Fruit fly (Drosophila melanogaster) whole organism, prepupa: ENCODE measurements around the gene AANATL3.
A peak's percentile ranks its signal among the peaks of the same experiment; 100 is the strongest.

ENCODE experiments used
- CG10631 ChIP-seq: fragments of 200-800 bp; sonication (Bioruptor generic); optimal IDR thresholded peaks from 2 replicates; lab custom pipeline; 2016; ENCODE audit warnings: missing biosample characterization, missing genetic modification characterization
- CG10669 ChIP-seq: fragments of 200-800 bp; sonication (Bioruptor generic); optimal IDR thresholded peaks from 3 replicates; lab custom pipeline; 2018; ENCODE audit warnings: missing biosample characterization, mild to moderate bottlenecking, missing genetic modification characterization, moderate library complexity
- CG11762 ChIP-seq: fragments of 200-800 bp; sonication (Bioruptor generic); optimal IDR thresholded peaks from 3 replicates; lab custom pipeline; 2016; ENCODE audit warnings: missing biosample characterization, missing genetic modification characterization; ENCODE audit not compliant: insufficient read depth
- CG11902 ChIP-seq: fragments of 200-800 bp; sonication (Bioruptor generic); optimal IDR thresholded peaks from 3 replicates; lab custom pipeline; 2016; ENCODE audit warnings: missing biosample characterization, missing genetic modification characterization
- CG1621 ChIP-seq: fragments of 200-800 bp; sonication (Bioruptor generic); optimal IDR thresholded peaks from 3 replicates; lab custom pipeline; 2018; ENCODE audit warnings: missing biosample characterization, mild to moderate bottlenecking, missing genetic modification characterization
- CG16779 ChIP-seq: fragments of 200-800 bp; sonication (Bioruptor generic); optimal IDR thresholded peaks from 3 replicates; lab custom pipeline; 2017; ENCODE audit warnings: missing biosample characterization, mild to moderate bottlenecking, missing genetic modification characterization
- CG3032 ChIP-seq: fragments of 200-800 bp; optimal IDR thresholded peaks from 2 replicates; lab custom pipeline; 2019; ENCODE audit warnings: missing biosample characterization, mild to moderate bottlenecking, missing genetic modification characterization, moderate library complexity
- CG32006 ChIP-seq: fragments of 200-800 bp; sonication (Bioruptor generic); optimal IDR thresholded peaks from 3 replicates; lab custom pipeline; 2017; ENCODE audit warnings: missing biosample characterization, mild to moderate bottlenecking, missing genetic modification characterization
- CG34406 ChIP-seq: fragments of 200-800 bp; sonication (Bioruptor generic); optimal IDR thresholded peaks from 3 replicates; lab custom pipeline; 2016; ENCODE audit warnings: missing biosample characterization, missing genetic modification characterization
- CG4318 ChIP-seq: fragments of 200-800 bp; sonication (Bioruptor generic); optimal IDR thresholded peaks from 3 replicates; lab custom pipeline; 2017; ENCODE audit warnings: missing biosample characterization, mild to moderate bottlenecking, missing genetic modification characterization
- CG6163 ChIP-seq: fragments of 200-800 bp; sonication (Bioruptor generic); IDR thresholded peaks from 3 replicates; pipeline ENCODE4 v1.3.6; 2022; ENCODE audit warnings: missing biosample characterization, missing genetic modification characterization
- CG6276 ChIP-seq: fragments of 200-800 bp; sonication (Bioruptor generic); optimal IDR thresholded peaks from 2 replicates; lab custom pipeline; 2017; ENCODE audit warnings: missing biosample characterization, mild to moderate bottlenecking, missing genetic modification characterization
- CG6854 ChIP-seq: fragments of 200-800 bp; sonication (Bioruptor generic); optimal IDR thresholded peaks from 2 replicates; lab custom pipeline; 2017; ENCODE audit warnings: missing biosample characterization, mild to moderate bottlenecking, missing genetic modification characterization
- CG8319 ChIP-seq: fragments of 200-800 bp; sonication (Bioruptor generic); optimal IDR thresholded peaks from 3 replicates; lab custom pipeline; 2016; ENCODE audit warnings: missing biosample characterization, missing genetic modification characterization
- CG9139 ChIP-seq: fragments of 200-800 bp; sonication (Bioruptor generic); optimal IDR thresholded peaks from 3 replicates; lab custom pipeline; 2017; ENCODE audit warnings: missing biosample characterization, mild to moderate bottlenecking, missing genetic modification characterization
- Eip78C ChIP-seq: fragments of 200-800 bp; sonication (Bioruptor generic); peaks from one replicate; lab custom pipeline; 2016; ENCODE audit warnings: missing biosample characterization, missing genetic modification characterization
- Eip93F ChIP-seq: fragments of 200-800 bp; sonication (Bioruptor generic); optimal IDR thresholded peaks from 2 replicates; lab custom pipeline; 2016; ENCODE audit warnings: missing biosample characterization, mild to moderate bottlenecking, missing genetic modification characterization
- Ets21C ChIP-seq: fragments of 200-800 bp; sonication (Bioruptor generic); optimal IDR thresholded peaks from 3 replicates; lab custom pipeline; 2016; ENCODE audit warnings: missing biosample characterization, missing genetic modification characterization
- Ets96B ChIP-seq: fragments of 200-800 bp; optimal IDR thresholded peaks from 2 replicates; lab custom pipeline; 2019; ENCODE audit warnings: missing biosample characterization, mild to moderate bottlenecking, missing genetic modification characterization, moderate library complexity
- Sox14 ChIP-seq: fragments of 200-800 bp; sonication (Bioruptor generic); optimal IDR thresholded peaks from 3 replicates; lab custom pipeline; 2016; ENCODE audit warnings: missing biosample characterization, missing genetic modification characterization
- Sox15 ChIP-seq: fragments of 200-800 bp; sonication (Bioruptor generic); optimal IDR thresholded peaks from 3 replicates; lab custom pipeline; 2016; ENCODE audit warnings: missing biosample characterization, missing genetic modification characterization
- achi ChIP-seq: fragments of 200-800 bp; sonication (Bioruptor generic); optimal IDR thresholded peaks from 3 replicates; lab custom pipeline; 2016; ENCODE audit warnings: missing biosample characterization, missing genetic modification characterization
- dac ChIP-seq: fragments of 200-800 bp; sonication (Bioruptor generic); optimal IDR thresholded peaks from 2 replicates; lab custom pipeline; 2017; ENCODE audit warnings: missing biosample characterization, mild to moderate bottlenecking, missing genetic modification characterization
- dsx ChIP-seq: fragments of 200-800 bp; optimal IDR thresholded peaks from 3 replicates; lab custom pipeline; 2019; ENCODE audit warnings: missing biosample characterization, mild to moderate bottlenecking, missing genetic modification characterization, moderate library complexity; ENCODE audit not compliant: poor library complexity, severe bottlenecking
- fd59A ChIP-seq: fragments of 200-800 bp; sonication (Bioruptor generic); optimal IDR thresholded peaks from 2 replicates; lab custom pipeline; 2017; ENCODE audit warnings: missing biosample characterization, mild to moderate bottlenecking, missing genetic modification characterization, missing genetic modification reagents
- fd85E ChIP-seq: fragments of 200-800 bp; sonication (Bioruptor generic); optimal IDR thresholded peaks from 3 replicates; lab custom pipeline; 2016; ENCODE audit warnings: missing biosample characterization, missing genetic modification characterization
- fkh ChIP-seq: fragments of 200-800 bp; sonication (Bioruptor generic); optimal IDR thresholded peaks from 3 replicates; lab custom pipeline; 2017; ENCODE audit warnings: missing biosample characterization, mild to moderate bottlenecking, missing genetic modification characterization, moderate library complexity
- spab ChIP-seq: fragments of 200-800 bp; sonication (Bioruptor generic); optimal IDR thresholded peaks from 2 replicates; lab custom pipeline; 2017; ENCODE audit warnings: missing biosample characterization, mild to moderate bottlenecking, missing genetic modification characterization, missing genetic modification reagents
- ss ChIP-seq, 2 experiments: fragments of 200-800 bp; sonication (Bioruptor generic); optimal IDR thresholded peaks; 2 replicates in 1 of 2; 3 replicates in 1 of 2; lab custom pipeline; 2017 to 2018; ENCODE audit warnings: mild to moderate bottlenecking in 2 of 2, missing biosample characterization in 2 of 2, missing genetic modification characterization in 2 of 2, moderate library complexity in 1 of 2
- svp ChIP-seq: fragments of 200-800 bp; sonication (Bioruptor generic); peaks from one replicate; lab custom pipeline; 2016; ENCODE audit warnings: missing biosample characterization, missing genetic modification characterization
- vri ChIP-seq: fragments of 200-800 bp; sonication (Bioruptor generic); optimal IDR thresholded peaks from 3 replicates; lab custom pipeline; 2016; ENCODE audit warnings: missing biosample characterization, mild to moderate bottlenecking, missing genetic modification characterization

AANATL3 gene

DNA sequence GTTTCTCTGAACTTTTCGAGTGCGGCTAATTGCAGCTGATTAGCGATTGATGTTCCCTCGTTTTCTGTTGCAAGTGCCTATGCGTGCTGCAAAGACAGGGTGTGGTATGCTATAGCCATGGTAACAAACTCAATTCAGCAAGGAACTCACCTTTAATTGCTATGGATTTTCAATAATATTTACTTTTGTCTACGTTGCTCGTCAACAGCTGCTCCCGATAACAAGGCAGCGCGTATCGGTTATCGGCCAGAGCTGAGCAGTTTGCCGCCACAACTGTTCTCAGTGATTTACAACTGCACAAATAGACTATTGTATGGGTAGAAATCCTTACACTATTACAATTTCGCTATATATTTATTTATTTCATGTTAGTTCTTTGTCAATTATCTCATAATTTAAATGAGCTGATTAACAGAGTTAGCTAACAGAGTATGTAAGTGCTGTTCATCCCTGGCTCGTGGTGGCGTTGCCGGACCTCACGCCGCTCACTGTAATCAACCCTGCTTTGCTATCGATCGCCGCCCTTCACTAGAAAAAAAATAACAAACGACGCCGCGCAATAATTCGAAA, 49.7 kb upstream of the AANATL3 start, which contains the start of the genes pr and neb (continued):
- no peak for TF ChIP-seq CG6276 (GFP tag; lab: Kevin White, UChicago)
- TF ChIP-seq CG11762 (GFP tag; lab: Kevin White, UChicago): no peak
- TF ChIP-seq CG32006: peak; percentile 57
- TF ChIP-seq CG34406 (GFP tag; lab: Kevin White, UChicago): peak; percentile 52
- TF ChIP-seq spab (GFP tag; lab: Kevin White, UChicago): no peak
- peak; percentile 26 for TF ChIP-seq dsx (GFP tag; lab: Kevin White, UChicago)
- no peak for TF ChIP-seq CG10669
- TF ChIP-seq fkh: peak; percentile 85
- TF ChIP-seq Sox15 (GFP tag; lab: Kevin White, UChicago): no peak
- TF ChIP-seq CG11902: peak; percentile 51
- TF ChIP-seq CG16779: no peak
- TF ChIP-seq dac: no peak
- peak; percentile 27 for TF ChIP-seq achi (GFP tag; lab: Kevin White, UChicago)
- TF ChIP-seq Ets21C (GFP tag; lab: Kevin White, UChicago): peak; percentile 26
- no peak for TF ChIP-seq CG6854

DNA sequence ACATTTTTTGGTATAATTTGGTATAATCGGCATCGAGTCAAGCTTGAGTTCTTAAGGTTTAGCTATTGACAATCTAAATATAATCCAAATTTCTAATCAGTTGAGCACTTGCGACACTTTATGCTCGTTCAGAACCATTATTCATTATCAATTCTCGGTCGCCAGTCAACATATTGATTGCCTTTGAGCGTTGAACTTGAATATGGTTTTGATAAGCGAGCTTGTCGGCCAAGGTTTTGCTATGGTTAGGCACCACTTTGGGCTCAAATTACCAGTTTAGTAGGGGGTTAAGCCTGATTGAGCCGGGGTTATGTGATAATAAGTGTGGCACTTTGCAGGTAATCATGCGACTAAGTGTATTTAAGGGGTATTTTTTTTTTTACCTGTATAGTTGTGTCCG, 48.8 kb upstream of the AANATL3 start:
- no peak for TF ChIP-seq achi (GFP tag; lab: Kevin White, UChicago)
- TF ChIP-seq CG6163 (GFP tag; lab: Robert Waterston, UW): no peak
- TF ChIP-seq svp (GFP tag; lab: Kevin White, UChicago): peak; percentile 58
- TF ChIP-seq fd85E (GFP tag; lab: Kevin White, UChicago): no peak
- no peak for TF ChIP-seq fkh

DNA sequence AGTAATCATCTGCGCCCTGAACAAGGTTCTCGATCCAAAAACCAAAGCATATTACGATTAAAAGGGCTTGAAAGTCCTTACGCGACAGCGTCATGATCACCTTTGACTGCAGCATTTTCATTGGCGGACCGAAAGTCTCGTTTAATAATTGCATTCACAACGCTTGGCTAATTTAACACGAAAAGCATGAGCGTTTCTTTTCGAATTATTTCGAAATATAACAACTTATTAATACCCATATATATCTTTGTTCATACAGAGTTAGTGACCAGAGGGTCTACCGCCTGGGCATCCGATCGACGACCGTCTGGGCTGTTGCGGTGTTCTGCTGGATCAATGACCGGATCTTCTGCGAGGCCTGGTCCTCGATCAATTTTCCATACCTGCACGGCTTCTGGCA, 46.5 kb upstream of the AANATL3 start, which contains the start of gene CG10730:
TSS of gene CG10730 (minus strand) at position 101 of the 400 bp plus-strand sequence.
- TF ChIP-seq CG4318 (GFP tag; lab: Kevin White, UChicago) (no peak), ss (GFP tag; optimal IDR thresholded peaks at IDR 0.05; lab: Kevin White, UChicago) (no peak), CG9139 (GFP tag; lab: Kevin White, UChicago) (no peak)

DNA sequence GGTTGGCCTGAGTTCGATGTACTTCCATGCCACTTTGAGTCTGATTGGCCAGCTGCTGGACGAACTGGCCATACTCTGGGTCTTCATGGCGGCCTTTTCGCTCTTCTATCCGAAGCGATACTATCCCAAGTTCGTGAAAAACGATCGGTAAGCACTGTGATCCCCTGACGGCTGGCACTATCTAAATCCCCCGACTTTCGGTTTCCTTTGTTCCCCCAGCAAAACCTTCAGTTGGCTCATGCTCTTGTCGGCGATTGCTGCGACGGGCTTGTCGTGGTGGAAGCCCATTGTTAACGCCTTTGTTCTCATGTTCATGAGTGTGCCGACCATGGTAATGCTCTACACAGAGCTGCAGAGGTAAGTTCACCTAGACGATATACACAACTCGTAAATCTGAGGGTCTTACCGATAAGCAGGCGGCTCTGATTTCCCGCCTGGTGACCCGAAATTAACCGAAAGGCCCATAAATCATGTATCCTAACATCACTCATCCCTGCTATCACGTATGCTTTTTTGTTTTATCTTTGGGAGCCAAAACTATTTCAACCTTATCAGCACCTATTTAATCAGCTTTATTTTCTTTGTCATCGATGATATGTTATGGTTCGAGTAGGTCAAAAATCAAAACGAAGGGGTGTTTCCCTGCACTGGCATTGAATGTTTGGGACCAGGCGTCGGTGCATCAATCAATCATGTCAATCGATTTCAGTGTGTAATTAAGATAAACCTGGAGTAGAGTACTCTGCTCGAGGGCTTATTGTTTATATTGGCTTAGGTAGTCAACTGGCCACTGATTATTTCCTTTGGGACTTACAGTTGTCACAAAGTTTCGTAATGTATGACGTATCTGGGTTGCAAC, 43.8 kb upstream of the AANATL3 start:
- TF ChIP-seq fd59A (GFP tag; lab: Kevin White, UChicago): no peak
- TF ChIP-seq Ets96B (tag; lab: Kevin White, UChicago): no peak
- TF ChIP-seq Sox14: peak; percentile 93
- peak; percentile 43 for TF ChIP-seq Eip78C (GFP tag; lab: Kevin White, UChicago)
- peak; percentile 78 for TF ChIP-seq fkh
- TF ChIP-seq CG3032 (tag; lab: Kevin White, UChicago): no peak
- peak; percentile 42 for TF ChIP-seq vri (GFP tag; lab: Kevin White, UChicago)
- TF ChIP-seq CG10631: no peak
- peak; percentile 60 for TF ChIP-seq Eip93F (GFP tag; lab: Kevin White, UChicago)

DNA sequence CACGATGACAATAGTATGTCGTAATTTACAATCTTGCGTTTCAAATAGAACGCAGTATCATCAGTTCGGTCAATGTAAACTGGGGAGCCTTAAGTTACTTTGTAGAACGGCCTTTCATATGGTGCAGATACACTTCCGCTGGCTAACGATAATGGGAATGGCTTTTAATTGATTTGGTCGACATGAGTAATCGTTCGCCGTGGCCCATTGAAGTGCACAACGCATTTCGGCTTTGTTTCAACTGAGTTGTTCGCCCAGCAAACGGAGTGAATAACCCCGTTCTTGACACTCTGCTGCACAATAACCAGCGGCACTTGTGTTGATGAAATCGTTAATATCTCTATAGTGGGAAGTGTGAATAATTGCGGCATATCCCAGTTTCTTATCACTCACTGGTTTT, 42.3 kb upstream of the AANATL3 start:
- TF ChIP-seq Eip93F (GFP tag; lab: Kevin White, UChicago) (peak; percentile 6), CG8319 (GFP tag; lab: Kevin White, UChicago) (no peak), dsx (GFP tag; lab: Kevin White, UChicago) (peak; percentile 34), Sox14 (peak; percentile 4), CG6163 (GFP tag; lab: Robert Waterston, UW) (0 out of 3 replicates have a peak, but pooled peaks have one; percentile 6), Ets96B (tag; lab: Kevin White, UChicago) (no peak), vri (GFP tag; lab: Kevin White, UChicago) (peak; percentile 51), CG34406 (GFP tag; lab: Kevin White, UChicago) (no peak), CG1621 (tag; lab: Kevin White, UChicago) (no peak), CG9139 (GFP tag; lab: Kevin White, UChicago) (no peak), Eip78C (GFP tag; lab: Kevin White, UChicago) (peak; percentile 7)
